Fruit fly (Drosophila melanogaster) whole organism, embryonic: Measurements from ENCODE around the gene CG43134.

ENCODE experiments used
- Atf6 ChIP-seq: fragments of 200-800 bp; sonication (Bioruptor generic); IDR thresholded peaks from 2 replicates; pipeline ENCODE4 v1.3.6; 2022; ENCODE audit warnings: missing biosample characterization, missing genetic modification characterization
- CG10979 ChIP-seq: fragments of 200-800 bp; sonication (Bioruptor generic); optimal IDR thresholded peaks from 2 replicates; lab custom pipeline; 2018; ENCODE audit warnings: missing biosample characterization, mild to moderate bottlenecking, missing genetic modification characterization, moderate library complexity
- CG11247 ChIP-seq: fragments of 200-800 bp; sonication (Bioruptor generic); IDR thresholded peaks from 2 replicates; pipeline ENCODE4 v1.3.6; 2022; ENCODE audit warnings: missing biosample characterization, missing genetic modification characterization
- CG11504 ChIP-seq: fragments of 200-800 bp; sonication (Bioruptor generic); optimal IDR thresholded peaks from 3 replicates; lab custom pipeline; 2019; ENCODE audit warnings: missing biosample characterization, mild to moderate bottlenecking, missing genetic modification characterization, moderate library complexity
- CG13894 ChIP-seq: fragments of 200-800 bp; sonication (Bioruptor generic); optimal IDR thresholded peaks from 3 replicates; lab custom pipeline; 2018; ENCODE audit warnings: missing biosample characterization, mild to moderate bottlenecking, missing genetic modification characterization, moderate library complexity
- CG15073 ChIP-seq: fragments of 200-800 bp; sonication (Bioruptor generic); optimal IDR thresholded peaks from 2 replicates; lab custom pipeline; 2016; ENCODE audit warnings: missing biosample characterization, missing genetic modification characterization
- CG15696 ChIP-seq: fragments of 200-800 bp; sonication (Bioruptor generic); optimal IDR thresholded peaks from 2 replicates; lab custom pipeline; 2019; ENCODE audit warnings: missing biosample characterization, mild to moderate bottlenecking, missing genetic modification characterization, moderate library complexity
- CG1603 ChIP-seq: fragments of 200-800 bp; sonication (Bioruptor generic); optimal IDR thresholded peaks from 2 replicates; lab custom pipeline; 2019; ENCODE audit warnings: missing biosample characterization, mild to moderate bottlenecking, missing genetic modification characterization, moderate library complexity
- CG17359 ChIP-seq: fragments of 200-800 bp; sonication (Bioruptor generic); optimal IDR thresholded peaks from 3 replicates; lab custom pipeline; 2018; ENCODE audit warnings: missing biosample characterization, mild to moderate bottlenecking, missing genetic modification characterization, moderate library complexity
- CG18599 ChIP-seq: fragments of 200-800 bp; sonication (Bioruptor generic); optimal IDR thresholded peaks from 3 replicates; lab custom pipeline; 2017; ENCODE audit warnings: missing biosample characterization, missing genetic modification characterization, mild to moderate bottlenecking, moderate library complexity, missing genetic modification reagents
- CG18764 ChIP-seq: fragments of 200-800 bp; sonication (Bioruptor generic); optimal IDR thresholded peaks from 3 replicates; lab custom pipeline; 2016; ENCODE audit warnings: missing biosample characterization, missing genetic modification characterization
- CG6689 ChIP-seq: fragments of 200-800 bp; sonication (Bioruptor generic); IDR thresholded peaks from 2 replicates; pipeline ENCODE4 v1.3.6; 2022; ENCODE audit warnings: missing biosample characterization, missing genetic modification characterization
- CG7839 ChIP-seq: fragments of 200-800 bp; sonication (Bioruptor generic); optimal IDR thresholded peaks from 3 replicates; lab custom pipeline; 2018; ENCODE audit warnings: missing biosample characterization, mild to moderate bottlenecking, missing genetic modification characterization, moderate library complexity
- CG8478 ChIP-seq: fragments of >200 bp; optimal IDR thresholded peaks from 2 replicates; lab custom pipeline; 2018
- Dref ChIP-seq: fragments of 200-800 bp; sonication (Bioruptor generic); IDR thresholded peaks from 2 replicates; pipeline ENCODE4 v1.3.6; 2022; ENCODE audit warnings: missing biosample characterization, missing genetic modification characterization
- HLH54F ChIP-seq: fragments of 200-800 bp; sonication (Bioruptor generic); optimal IDR thresholded peaks from 3 replicates; lab custom pipeline; 2016; ENCODE audit warnings: missing biosample characterization, missing genetic modification characterization
- Med ChIP-seq: fragments of 200-800 bp; sonication (Bioruptor generic); peaks from one replicate; lab custom pipeline; 2016; ENCODE audit warnings: missing biosample characterization, missing genetic modification characterization, mild to moderate bottlenecking, inconsistent platforms, moderate library complexity
- Rfx ChIP-seq: fragments of 200-800 bp; sonication (Bioruptor generic); IDR thresholded peaks from 2 replicates; pipeline ENCODE4 v1.3.6; 2022; ENCODE audit warnings: missing biosample characterization, missing genetic modification characterization
- Ssrp ChIP-seq: fragments of 200-800 bp; sonication (Bioruptor generic); optimal IDR thresholded peaks from 2 replicates; lab custom pipeline; 2018; ENCODE audit warnings: missing biosample characterization, mild to moderate bottlenecking, missing genetic modification characterization, moderate library complexity
- bsh ChIP-seq, 2 experiments: fragments of 200-800 bp; sonication (Bioruptor generic); optimal IDR thresholded peaks; 2 replicates each; lab custom pipeline; 2017 to 2018; ENCODE audit warnings: mild to moderate bottlenecking in 2 of 2, missing biosample characterization in 2 of 2, missing genetic modification characterization in 2 of 2, moderate library complexity in 1 of 2
- cg ChIP-seq: fragments of 200-800 bp; sonication (Bioruptor generic); optimal IDR thresholded peaks from 3 replicates; lab custom pipeline; 2019; ENCODE audit warnings: missing biosample characterization, mild to moderate bottlenecking, missing genetic modification characterization, moderate library complexity
- ci ChIP-seq: fragments of 200-800 bp; sonication (Bioruptor generic); IDR thresholded peaks from 3 replicates; pipeline ENCODE4 v1.3.6; 2022; ENCODE audit warnings: missing biosample characterization, missing genetic modification characterization
- insv ChIP-seq, 2 experiments: fragments of 200-800 bp; sonication (Bioruptor generic); optimal IDR thresholded peaks; 3 replicates each; lab custom pipeline; 2016 to 2018; ENCODE audit warnings: missing biosample characterization in 2 of 2, missing genetic modification characterization in 2 of 2
- jumu ChIP-seq: fragments of 200-800 bp; sonication (Bioruptor generic); optimal IDR thresholded peaks from 3 replicates; lab custom pipeline; 2016; ENCODE audit warnings: missing biosample characterization, missing genetic modification characterization
- nau ChIP-seq: fragments of 200-800 bp; sonication (Bioruptor generic); optimal IDR thresholded peaks from 3 replicates; lab custom pipeline; 2017; ENCODE audit warnings: missing biosample characterization, mild to moderate bottlenecking, missing genetic modification characterization, missing genetic modification reagents
- nmo ChIP-seq: fragments of 200-800 bp; sonication (Bioruptor generic); optimal IDR thresholded peaks from 2 replicates; lab custom pipeline; 2018; ENCODE audit warnings: missing biosample characterization, mild to moderate bottlenecking, missing genetic modification characterization, moderate library complexity
- pb ChIP-seq: fragments of 200-800 bp; sonication (Bioruptor generic); optimal IDR thresholded peaks from 3 replicates; lab custom pipeline; 2016; ENCODE audit warnings: missing biosample characterization, missing genetic modification characterization
- pita ChIP-seq: fragments of 200-800 bp; sonication (Bioruptor generic); optimal IDR thresholded peaks from 2 replicates; lab custom pipeline; 2017; ENCODE audit warnings: missing biosample characterization, mild to moderate bottlenecking, missing genetic modification characterization
- pros ChIP-seq: fragments of 200-800 bp; sonication (Bioruptor generic); optimal IDR thresholded peaks from 3 replicates; lab custom pipeline; 2019; ENCODE audit warnings: missing biosample characterization, mild to moderate bottlenecking, missing genetic modification characterization, moderate library complexity
- row ChIP-seq: fragments of 200-800 bp; sonication (Bioruptor generic); IDR thresholded peaks from 3 replicates; pipeline ENCODE4 v1.3.6; 2022; ENCODE audit warnings: missing biosample characterization, missing genetic modification characterization
- sens ChIP-seq: fragments of 200-800 bp; sonication (Bioruptor generic); peaks from one replicate; lab custom pipeline; 2016; ENCODE audit warnings: missing biosample characterization, missing genetic modification characterization
- sima ChIP-seq: fragments of 200-800 bp; sonication (Bioruptor generic); optimal IDR thresholded peaks from 2 replicates; lab custom pipeline; 2016; ENCODE audit warnings: missing biosample characterization, missing genetic modification characterization
- stwl ChIP-seq: fragments of 200-800 bp; sonication (Bioruptor generic); optimal IDR thresholded peaks from 3 replicates; lab custom pipeline; 2018; ENCODE audit warnings: missing biosample characterization, mild to moderate bottlenecking, missing genetic modification characterization, moderate library complexity
- tap ChIP-seq: fragments of 200-800 bp; optimal IDR thresholded peaks from 3 replicates; lab custom pipeline; 2019; ENCODE audit warnings: missing biosample characterization, mild to moderate bottlenecking, missing genetic modification characterization, moderate library complexity
- tin ChIP-seq: fragments of 200-800 bp; sonication (Bioruptor generic); optimal IDR thresholded peaks from 3 replicates; lab custom pipeline; 2016; ENCODE audit warnings: missing biosample characterization, missing genetic modification characterization
- z ChIP-seq: fragments of 200-800 bp; sonication (Bioruptor generic); IDR thresholded peaks from 3 replicates; pipeline ENCODE4 v1.3.6; 2022; ENCODE audit warnings: missing biosample characterization, missing genetic modification characterization
- zen2 ChIP-seq: fragments of 200-800 bp; sonication (Bioruptor generic); IDR thresholded peaks from 3 replicates; pipeline ENCODE4 v1.3.6; 2022; ENCODE audit warnings: missing biosample characterization, missing genetic modification characterization; ENCODE audit not compliant: partially characterized antibody

CG43134 gene

dm6 chrX:4217870-4218269, 29.2 kb upstream of the CG43134 start, which contains the start of gene CG15570:
TSS of gene CG15570 (plus strand) at chrX:4218170.
- TF ChIP-seq insv (GFP tag; optimal IDR thresholded peaks at IDR 0.05; lab: Kevin White, UChicago) (no peak), pb (no peak), sima (no peak), ci (GFP tag; lab: Robert Waterston, UW) (no peak), nau (GFP tag; lab: Kevin White, UChicago) (no peak), CG13894 (tag; lab: Kevin White, UChicago) (no peak)

- no peak for TF ChIP-seq Atf6 (GFP tag; lab: Robert Waterston, UW)
- peak; percentile 12; the same call in 1 of the 3 replicates for TF ChIP-seq row (GFP tag; lab: Robert Waterston, UW)
- TF ChIP-seq CG8478 (lab: Kevin White, UChicago): no peak
- peak; percentile 12 for TF ChIP-seq nmo (GFP tag; lab: Kevin White, UChicago)
- no peak for TF ChIP-seq CG11247 (GFP tag; lab: Robert Waterston, UW)
- peak; percentile 9 for TF ChIP-seq CG7839 (tag; lab: Kevin White, UChicago)
- peak; percentile 9 for TF ChIP-seq CG18599 (GFP tag; lab: Kevin White, UChicago)
- TF ChIP-seq pita (GFP tag; lab: Kevin White, UChicago): no peak
- TF ChIP-seq CG17359: no peak
- peak in 1 of 2 experiments; percentile 3 for TF ChIP-seq bsh (GFP tag; optimal IDR thresholded peaks at IDR 0.05; lab: Kevin White, UChicago)
- TF ChIP-seq Ssrp: peak; percentile 16
- peak; percentile 73 for TF ChIP-seq sens (GFP tag; lab: Kevin White, UChicago)
- TF ChIP-seq CG1603: no peak
- peak; percentile 20 for TF ChIP-seq CG11504 (tag; lab: Kevin White, UChicago)
- TF ChIP-seq CG10979 (tag; lab: Kevin White, UChicago): peak; percentile 32
- no peak for TF ChIP-seq CG6689 (GFP tag; lab: Robert Waterston, UW)
- TF ChIP-seq zen2 (GFP tag; lab: Robert Waterston, UW): no peak
- peak; percentile 43 for TF ChIP-seq Med (GFP tag; lab: Kevin White, UChicago)
- no peak for TF ChIP-seq tin (GFP tag; lab: Kevin White, UChicago)
- no peak for TF ChIP-seq CG15696 (tag; lab: Kevin White, UChicago)
- TF ChIP-seq pros (GFP tag; lab: Kevin White, UChicago): no peak
- TF ChIP-seq, all 482 proteins: peak for 10
Observed at dm6 chrX:4225020-4225419, 22.1 kb upstream of the CG43134 start.

dm6 chrX:4240146-4240545, 7.0 kb upstream of the CG43134 start:
- TF ChIP-seq z (peak; percentile 85), sens (GFP tag; lab: Kevin White, UChicago) (peak; percentile 39), Dref (GFP tag; lab: Robert Waterston, UW) (peak; percentile 45), tap (no peak), cg (GFP tag; lab: Kevin White, UChicago) (peak; percentile 7), CG15073 (GFP tag; lab: Kevin White, UChicago) (peak; percentile 88), Rfx (GFP tag; lab: Robert Waterston, UW) (0 out of 2 replicates have a peak, but pooled peaks have one; percentile 10), tin (GFP tag; lab: Kevin White, UChicago) (no peak), CG18764 (no peak), stwl (peak; percentile 26), jumu (GFP tag; lab: Kevin White, UChicago) (no peak), HLH54F (GFP tag; lab: Kevin White, UChicago) (no peak)
